Worm (Caenorhabditis elegans) whole organism, L4/young adult: ENCODE results near the gene T14B4.3.

Source experiments
- W03F9.2 ChIP-seq: fragments of 150-350 bp; optimal IDR thresholded peaks from 2 replicates; lab custom pipeline; 2014; ENCODE audit warnings: missing biosample characterization, missing genetic modification characterization
- him-1 ChIP-seq: sonication (generic microtip); optimal IDR thresholded peaks from 2 replicates; lab custom pipeline; 2016; ENCODE audit warnings: missing genotype, missing genetic modification reagents, missing genetic modification characterization, missing compliant biosample characterization

- TF ChIP-seq him-1 (tag; lab: Kevin White, UChicago) (no peak), W03F9.2 (tag; lab: Kevin White, UChicago) (no peak)
Observed at ce11 chrII:6701497-6701896, 33.2 kb upstream of the T14B4.3 start, which contains the start of gene C18H9.6.
